Worm (Caenorhabditis elegans): ENCODE results near the gene arrd-2.

ce11 chrII:9418843-9419532 lies 11.4 kb downstream of the arrd-2 start:
- no peak for TF ChIP-seq F39B2.1 (GFP tag; IDR thresholded peaks at IDR 0.05)
- TF ChIP-seq ztf-26 (tag; optimal IDR thresholded peaks at IDR 0.05), result no peak
- TF ChIP-seq dox-1 (GFP tag; IDR thresholded peaks at IDR 0.05), result no peak
- no peak for TF ChIP-seq dpff-1 (tag; optimal IDR thresholded peaks at IDR 0.05)
- TF ChIP-seq F57C9.4 (tag; optimal IDR thresholded peaks at IDR 0.05), result no peak
- TF ChIP-seq unc-130 (GFP tag; optimal IDR thresholded peaks at IDR 0.05), result no peak
- TF ChIP-seq D2030.7 (GFP tag; IDR thresholded peaks at IDR 0.05), result no peak
- no peak for TF ChIP-seq ztf-6 (GFP tag; IDR thresholded peaks at IDR 0.05)
- TF ChIP-seq zim-3 (tag; optimal IDR thresholded peaks at IDR 0.05), result no peak
- no peak for TF ChIP-seq chd-7 (tag; optimal IDR thresholded peaks at IDR 0.05)

Data from whole organism, young adult.